Fruit fly (Drosophila melanogaster): ENCODE results near the gene GstD6.

GstD6 gene

DNA sequence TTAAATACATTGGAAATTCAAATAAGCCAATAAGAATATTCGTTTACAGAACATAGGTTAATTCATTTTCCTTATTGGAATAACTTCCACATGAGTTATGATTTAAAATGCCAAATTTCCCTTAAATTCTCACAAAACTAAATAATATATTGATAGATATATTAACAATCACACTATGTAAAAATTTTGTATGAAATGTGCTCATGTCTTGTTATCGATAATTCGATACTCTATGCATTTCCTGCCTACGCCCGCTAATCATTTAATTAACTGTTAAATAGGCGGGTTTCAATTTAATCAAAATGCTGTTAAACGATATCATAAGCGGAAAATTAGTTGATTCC, 49.4 kb downstream of the GstD6 start, which contains the start of gene NANS (continued):
- TF ChIP-seq cas (GFP tag; IDR thresholded peaks at IDR 0.05): no peak
- TF ChIP-seq slou (GFP tag; optimal IDR thresholded peaks at IDR 0.05): no peak
- TF ChIP-seq Lhr (GFP tag; optimal IDR thresholded peaks at IDR 0.05): no peak
- TF ChIP-seq Scr (GFP tag; IDR thresholded peaks at IDR 0.05; ENCODE audit: partially characterized antibody): peak; percentile 47; the same call in 1 of the 2 replicates
- TF ChIP-seq CG30403 (GFP tag; optimal IDR thresholded peaks at IDR 0.05): no peak
- no peak for TF ChIP-seq D19A (tag; optimal IDR thresholded peaks at IDR 0.05)
- no peak for TF ChIP-seq CG6683 (GFP tag; optimal IDR thresholded peaks at IDR 0.05)
- TF ChIP-seq sna (GFP tag; IDR thresholded peaks at IDR 0.05; ENCODE audit: partially characterized antibody): no peak
- no peak for TF ChIP-seq CG9437 (GFP tag; optimal IDR thresholded peaks at IDR 0.05)
- TF ChIP-seq sr (GFP tag; IDR thresholded peaks at IDR 0.05): no peak
- no peak for TF ChIP-seq Trl (optimal IDR thresholded peaks at IDR 0.05)
- no peak for TF ChIP-seq Trl (GFP tag; optimal IDR thresholded peaks at IDR 0.05)
- 0 out of 3 replicates have a peak, but pooled peaks have one; percentile 5 for TF ChIP-seq mld (GFP tag; IDR thresholded peaks at IDR 0.05; ENCODE audit: partially characterized antibody)
- TF ChIP-seq br (optimal IDR thresholded peaks at IDR 0.05): no peak
- TF ChIP-seq ranshi (GFP tag; IDR thresholded peaks at IDR 0.05): no peak
- no peak for TF ChIP-seq CG12236 (GFP tag; optimal IDR thresholded peaks at IDR 0.05)
- TF ChIP-seq CG4328 (GFP tag; optimal IDR thresholded peaks at IDR 0.05): no peak
- TF ChIP-seq exex (tag; optimal IDR thresholded peaks at IDR 0.05): no peak
- TF ChIP-seq peb (GFP tag; IDR thresholded peaks at IDR 0.05): no peak
- TF ChIP-seq Dll (GFP tag; IDR thresholded peaks at IDR 0.05; ENCODE audit: partially characterized antibody): peak; percentile 44; the same call in 1 of the 4 replicates
- TF ChIP-seq Lpt (GFP tag; optimal IDR thresholded peaks at IDR 0.05): no peak
- no peak for TF ChIP-seq CG6175 (GFP tag; IDR thresholded peaks at IDR 0.05)
- no peak for TF ChIP-seq Optix (GFP tag; IDR thresholded peaks at IDR 0.05)
- TF ChIP-seq bigmax (GFP tag; optimal IDR thresholded peaks at IDR 0.05): no peak
- no peak for TF ChIP-seq Xrp1 (GFP tag; IDR thresholded peaks at IDR 0.05)
- TF ChIP-seq oc (tag; optimal IDR thresholded peaks at IDR 0.05): no peak
- TF ChIP-seq CG1024 (GFP tag; IDR thresholded peaks at IDR 0.05): no peak
- TF ChIP-seq inv (GFP tag; IDR thresholded peaks at IDR 0.05; ENCODE audit: partially characterized antibody): 0 out of 2 replicates have a peak, but pooled peaks have one; percentile 4
- peak; percentile 21 for TF ChIP-seq CG17385 (GFP tag; optimal IDR thresholded peaks at IDR 0.05)
- no peak for TF ChIP-seq HmgZ (tag; optimal IDR thresholded peaks at IDR 0.05)
- TF ChIP-seq stwl (tag; optimal IDR thresholded peaks at IDR 0.05): peak; percentile 6
- TF ChIP-seq caup (GFP tag; optimal IDR thresholded peaks at IDR 0.05; ENCODE audit: severe bottlenecking): no peak
- peak; percentile 8 for TF ChIP-seq NfI (GFP tag; optimal IDR thresholded peaks at IDR 0.05)
- no peak for TF ChIP-seq jing (GFP tag; optimal IDR thresholded peaks at IDR 0.05)
- TF ChIP-seq CG7271 (tag; optimal IDR thresholded peaks at IDR 0.05): no peak
- no peak for TF ChIP-seq CG12155 (GFP tag; optimal IDR thresholded peaks at IDR 0.05)
- no peak for TF ChIP-seq seq (GFP tag; IDR thresholded peaks at IDR 0.05)
- TF ChIP-seq insv (GFP tag; optimal IDR thresholded peaks at IDR 0.05): no peak
- TF ChIP-seq Sin3A (optimal IDR thresholded peaks at IDR 0.05): no peak
- TF ChIP-seq nerfin-1 (tag; optimal IDR thresholded peaks at IDR 0.05): no peak
- TF ChIP-seq wek (GFP tag; optimal IDR thresholded peaks at IDR 0.05): no peak
- TF ChIP-seq wor (GFP tag; IDR thresholded peaks at IDR 0.05): no peak
- no peak for TF ChIP-seq bcd (GFP tag; optimal IDR thresholded peaks at IDR 0.05)
- no peak for TF ChIP-seq CG8089 (GFP tag; optimal IDR thresholded peaks at IDR 0.05)
- peak; percentile 18; the same call in 1 of the 2 replicates for TF ChIP-seq CG13287 (GFP tag; IDR thresholded peaks at IDR 0.05; ENCODE audit: partially characterized antibody)
- no peak for TF ChIP-seq CG12659 (GFP tag; optimal IDR thresholded peaks at IDR 0.05)
- TF ChIP-seq CG17568 (GFP tag; optimal IDR thresholded peaks at IDR 0.05): no peak
- no peak for TF ChIP-seq Nf-YA (GFP tag; IDR thresholded peaks at IDR 0.05)
- TF ChIP-seq Dip2 (GFP tag; IDR thresholded peaks at IDR 0.05): no peak
- no peak for TF ChIP-seq cad (GFP tag; optimal IDR thresholded peaks at IDR 0.05)
- no peak for TF ChIP-seq salm (tag; optimal IDR thresholded peaks at IDR 0.05)
- peak; percentile 38; the same call in 1 of the 2 replicates for TF ChIP-seq nerfin-2 (GFP tag; IDR thresholded peaks at IDR 0.05; ENCODE audit: partially characterized antibody)
